Worm (Caenorhabditis elegans): ENCODE results near the gene spp-5.

The spp-5 gene

ce11 chrX:7296310-7296709 lies 23.8 kb downstream of the spp-5 start:
- TF ChIP-seq mml-1 (tag; optimal IDR thresholded peaks at IDR 0.05) (no peak), lin-39 (tag; optimal IDR thresholded peaks at IDR 0.05) (no peak), aly-2 (tag; optimal IDR thresholded peaks at IDR 0.05) (no peak), nhr-77 (tag; optimal IDR thresholded peaks at IDR 0.05) (no peak), fos-1 (tag; optimal IDR thresholded peaks at IDR 0.05) (no peak), ztf-4 (tag; optimal IDR thresholded peaks at IDR 0.05) (no peak), elt-2 (tag; optimal IDR thresholded peaks at IDR 0.05) (no peak), snpc-4 (tag; optimal IDR thresholded peaks at IDR 0.05) (no peak), pha-4 (tag; optimal IDR thresholded peaks at IDR 0.05) (no peak), unc-62 (GFP tag; optimal IDR thresholded peaks at IDR 0.05) (no peak), nhr-11 (tag; optimal IDR thresholded peaks at IDR 0.05) (no peak), ceh-82 (tag; optimal IDR thresholded peaks at IDR 0.05) (no peak), nhr-43 (tag; optimal IDR thresholded peaks at IDR 0.05; ENCODE audit: poor library complexity, severe bottlenecking) (no peak), skn-1 (tag; optimal IDR thresholded peaks at IDR 0.05) (no peak), ztf-11 (tag; optimal IDR thresholded peaks at IDR 0.05) (no peak), R02D3.7 (tag; optimal IDR thresholded peaks at IDR 0.05) (no peak)

ce11 chrX:7291810-7292209 lies 28.3 kb downstream of the spp-5 start, which contains the start of gene lron-7:
lron-7 (plus strand) TSS chrX:7292132.
- no peak for TF ChIP-seq snpc-4 (tag; optimal IDR thresholded peaks at IDR 0.05)
- TF ChIP-seq elt-1 (tag; optimal IDR thresholded peaks at IDR 0.05), result no peak
- no peak for TF ChIP-seq nhr-77 (tag; optimal IDR thresholded peaks at IDR 0.05)
- TF ChIP-seq ceh-28 (tag; optimal IDR thresholded peaks at IDR 0.05), result no peak
- peak; percentile 80 for TF ChIP-seq pqm-1 (tag; optimal IDR thresholded peaks at IDR 0.05)
- TF ChIP-seq eor-1 (tag; optimal IDR thresholded peaks at IDR 0.05), result no peak
- TF ChIP-seq elt-2 (tag; optimal IDR thresholded peaks at IDR 0.05), result peak; percentile 71
- TF ChIP-seq ceh-16 (tag; optimal IDR thresholded peaks at IDR 0.05), result no peak
- peak; percentile 41 for TF ChIP-seq pha-4 (tag; optimal IDR thresholded peaks at IDR 0.05)
- TF ChIP-seq lsy-12 (tag; optimal IDR thresholded peaks at IDR 0.05), result no peak

ce11 chrX:7290859-7291628 lies 29.1 kb downstream of the spp-5 start:
- peak; percentile 23 for TF ChIP-seq elt-2 (tag; optimal IDR thresholded peaks at IDR 0.05)
- no peak for TF ChIP-seq daf-12 (tag; optimal IDR thresholded peaks at IDR 0.05)
- TF ChIP-seq pha-4 (tag; optimal IDR thresholded peaks at IDR 0.05), result peak; percentile 65

ce11 chrX:7289565-7289964 lies 30.6 kb downstream of the spp-5 start:
- TF ChIP-seq skn-1 (tag; optimal IDR thresholded peaks at IDR 0.05), result no peak
- no peak for TF ChIP-seq jun-1 (tag; optimal IDR thresholded peaks at IDR 0.05)
- no peak for TF ChIP-seq nhr-28 (tag; optimal IDR thresholded peaks at IDR 0.05)
- TF ChIP-seq R02D3.7 (tag; optimal IDR thresholded peaks at IDR 0.05), result no peak
- TF ChIP-seq lin-39 (tag; optimal IDR thresholded peaks at IDR 0.05), result no peak
- TF ChIP-seq unc-62 (GFP tag; optimal IDR thresholded peaks at IDR 0.05), result no peak
- peak; percentile 35 for TF ChIP-seq egl-5 (tag; optimal IDR thresholded peaks at IDR 0.05)
- TF ChIP-seq lsy-12 (tag; optimal IDR thresholded peaks at IDR 0.05), result no peak

ce11 chrX:7284724-7285184 lies 35.4 kb downstream of the spp-5 start:
- TF ChIP-seq nfya-1 (tag; optimal IDR thresholded peaks at IDR 0.05; ENCODE audit: insufficient read depth) (peak; percentile 49), tbx-2 (tag; optimal IDR thresholded peaks at IDR 0.05) (peak; percentile 35), elt-1 (tag; optimal IDR thresholded peaks at IDR 0.05) (peak; percentile 34), lsy-12 (tag; optimal IDR thresholded peaks at IDR 0.05) (no peak), lin-39 (tag; optimal IDR thresholded peaks at IDR 0.05) (peak; percentile 62), skn-1 (tag; optimal IDR thresholded peaks at IDR 0.05) (peak; percentile 9), ceh-28 (tag; optimal IDR thresholded peaks at IDR 0.05) (no peak), ceh-9 (tag; optimal IDR thresholded peaks at IDR 0.05) (peak; percentile 74), hmg-11 (tag; optimal IDR thresholded peaks at IDR 0.05) (peak; percentile 66), elt-2 (tag; optimal IDR thresholded peaks at IDR 0.05) (no peak), fkh-10 (GFP tag; optimal IDR thresholded peaks at IDR 0.05) (peak; percentile 89), egl-27 (tag; optimal IDR thresholded peaks at IDR 0.05) (no peak)
